Worm (Caenorhabditis elegans): ENCODE measurements around the gene W04G3.13.
A peak's percentile ranks its signal among the peaks of the same experiment; 100 is the strongest.

W04G3.13 gene

DNA sequence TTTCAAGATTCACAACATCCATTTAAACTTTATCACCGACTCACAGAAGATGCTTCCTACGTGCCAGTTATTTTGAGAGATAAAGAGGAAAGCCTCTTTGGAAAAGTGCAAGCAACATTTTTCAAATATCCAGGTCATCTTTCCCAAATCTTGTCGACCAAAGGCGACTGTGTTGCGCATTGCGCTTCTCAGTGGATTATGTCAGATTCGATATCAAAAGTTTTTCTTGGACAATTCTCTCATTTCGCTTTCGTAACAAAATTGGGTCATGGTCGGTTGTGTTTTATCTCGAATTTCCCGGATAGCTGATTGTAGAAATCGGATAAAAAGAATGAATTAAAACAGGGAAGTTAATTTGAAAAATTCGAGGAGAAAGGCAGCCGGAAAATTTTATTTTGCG is 12.3 kb downstream of the W04G3.13 start:
- TF ChIP-seq nhr-43 (tag; optimal IDR thresholded peaks at IDR 0.05; ENCODE audit: poor library complexity, severe bottlenecking) (peak; percentile 27), nhr-23 (tag; optimal IDR thresholded peaks at IDR 0.05) (peak; percentile 93), lin-15B (tag; optimal IDR thresholded peaks at IDR 0.05) (no peak), ama-1 (optimal IDR thresholded peaks at IDR 0.05) (no peak), tbx-2 (tag; optimal IDR thresholded peaks at IDR 0.05) (no peak), eor-1 (tag; optimal IDR thresholded peaks at IDR 0.05) (no peak), nhr-67 (tag; optimal IDR thresholded peaks at IDR 0.05) (no peak)

DNA sequence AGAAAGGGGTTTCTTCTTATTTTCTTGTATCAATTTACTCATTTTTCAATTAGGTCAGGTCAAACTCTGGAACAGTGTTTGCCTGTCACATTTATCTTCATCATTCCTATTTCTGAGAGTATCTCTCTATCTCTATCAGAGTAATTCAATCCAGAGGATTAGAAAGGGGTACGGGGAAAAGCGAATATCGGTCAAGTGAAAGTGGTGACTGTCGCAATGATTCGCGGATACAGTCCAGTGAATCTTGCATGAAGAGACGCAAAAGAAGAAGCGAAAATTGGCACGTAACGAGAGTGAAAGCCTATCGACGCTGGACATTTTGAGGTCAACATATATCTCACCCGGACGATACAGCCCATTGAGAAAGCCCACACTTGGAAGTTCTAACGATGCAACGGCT is 14.8 kb downstream of the W04G3.13 start, which contains the start of gene lpr-4:
lpr-4 (plus strand) TSS at position 328 of the 400 bp plus-strand sequence.
- no peak for TF ChIP-seq nhr-76 (tag; optimal IDR thresholded peaks at IDR 0.05)
- TF ChIP-seq nhr-67 (tag; optimal IDR thresholded peaks at IDR 0.05), result no peak
- TF ChIP-seq nhr-25 (tag; optimal IDR thresholded peaks at IDR 0.05), result peak; percentile 49
- TF ChIP-seq nhr-28 (tag; optimal IDR thresholded peaks at IDR 0.05), result no peak
- no peak for TF ChIP-seq ztf-4 (tag; optimal IDR thresholded peaks at IDR 0.05)
- TF ChIP-seq elt-1 (tag; optimal IDR thresholded peaks at IDR 0.05), result no peak
- peak; percentile 60 for TF ChIP-seq unc-62 (GFP tag; optimal IDR thresholded peaks at IDR 0.05)
- TF ChIP-seq nhr-43 (tag; optimal IDR thresholded peaks at IDR 0.05; ENCODE audit: poor library complexity, severe bottlenecking), result peak; percentile 56
- TF ChIP-seq eor-1 (tag; optimal IDR thresholded peaks at IDR 0.05), result no peak
- no peak for TF ChIP-seq pqm-1 (tag; optimal IDR thresholded peaks at IDR 0.05)
- TF ChIP-seq skn-1 (tag; optimal IDR thresholded peaks at IDR 0.05), result no peak
- no peak for TF ChIP-seq lin-15B (tag; optimal IDR thresholded peaks at IDR 0.05)
- peak; percentile 99 for TF ChIP-seq nhr-23 (tag; optimal IDR thresholded peaks at IDR 0.05)
- TF ChIP-seq ceh-28 (tag; optimal IDR thresholded peaks at IDR 0.05), result no peak
- no peak for TF ChIP-seq ceh-9 (tag; optimal IDR thresholded peaks at IDR 0.05)

DNA sequence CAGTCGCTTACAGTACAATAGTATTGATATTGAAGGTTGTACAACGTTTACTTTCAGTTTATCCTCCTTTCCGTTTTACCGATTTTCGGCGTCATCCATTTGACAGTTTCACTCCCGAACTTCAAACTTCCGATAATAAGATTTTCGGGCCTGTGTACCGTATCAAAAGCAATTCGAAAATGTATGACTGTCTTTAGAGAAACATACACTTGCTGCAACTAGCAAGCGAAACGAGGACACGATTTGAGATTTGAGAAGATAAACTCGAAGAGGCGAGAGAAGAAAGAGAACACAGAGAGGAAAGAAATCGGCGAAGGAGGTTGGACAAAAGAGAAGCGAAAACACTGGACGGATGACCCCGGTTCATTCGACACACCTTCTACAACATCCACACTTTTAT is 17.7 kb downstream of the W04G3.13 start, which contains the start of gene lpr-5:
lpr-5 (plus strand) TSS at position 220 of the 400 bp plus-strand sequence.
- TF ChIP-seq nhr-23 (tag; optimal IDR thresholded peaks at IDR 0.05) (peak; percentile 82), aly-2 (tag; optimal IDR thresholded peaks at IDR 0.05) (no peak), R02D3.7 (tag; optimal IDR thresholded peaks at IDR 0.05) (no peak), nhr-25 (tag; optimal IDR thresholded peaks at IDR 0.05) (peak; percentile 57), mml-1 (tag; optimal IDR thresholded peaks at IDR 0.05) (no peak), nhr-43 (tag; optimal IDR thresholded peaks at IDR 0.05; ENCODE audit: poor library complexity, severe bottlenecking) (peak; percentile 8), egl-5 (tag; optimal IDR thresholded peaks at IDR 0.05) (no peak), snpc-4 (tag; optimal IDR thresholded peaks at IDR 0.05) (no peak), elt-1 (tag; optimal IDR thresholded peaks at IDR 0.05) (peak; percentile 5), jun-1 (tag; optimal IDR thresholded peaks at IDR 0.05) (no peak)

DNA sequence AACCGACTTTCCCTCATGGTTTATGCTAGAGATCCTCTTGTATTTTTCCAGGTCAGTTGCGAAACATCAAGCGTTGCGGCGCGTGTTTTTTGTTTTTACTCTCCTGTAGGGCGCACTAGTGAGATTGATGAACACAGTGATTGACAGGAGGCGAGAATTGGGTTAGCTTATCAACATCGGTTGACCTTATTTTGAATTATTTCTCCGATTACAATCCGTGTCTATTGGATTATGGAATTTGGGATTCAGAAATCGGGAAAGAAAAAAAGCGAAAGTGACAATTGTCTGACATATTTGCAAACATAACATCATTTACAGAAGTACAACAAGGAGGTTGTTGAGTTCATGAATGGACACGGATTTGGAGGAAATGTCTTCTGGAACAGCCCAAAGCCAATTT is 18.6 kb downstream of the W04G3.13 start:
- TF ChIP-seq nhr-43 (tag; optimal IDR thresholded peaks at IDR 0.05; ENCODE audit: poor library complexity, severe bottlenecking) (peak; percentile 14), fkh-10 (GFP tag; optimal IDR thresholded peaks at IDR 0.05) (no peak), snpc-4 (tag; optimal IDR thresholded peaks at IDR 0.05) (no peak), lin-39 (tag; optimal IDR thresholded peaks at IDR 0.05) (no peak), nhr-23 (tag; optimal IDR thresholded peaks at IDR 0.05) (peak; percentile 96), unc-62 (GFP tag; optimal IDR thresholded peaks at IDR 0.05) (no peak), ama-1 (optimal IDR thresholded peaks at IDR 0.05) (peak; percentile 65), ceh-16 (tag; optimal IDR thresholded peaks at IDR 0.05) (no peak), elt-3 (tag; optimal IDR thresholded peaks at IDR 0.05) (peak in 1 of 3 experiments; percentile 26), skn-1 (tag; optimal IDR thresholded peaks at IDR 0.05) (no peak)

DNA sequence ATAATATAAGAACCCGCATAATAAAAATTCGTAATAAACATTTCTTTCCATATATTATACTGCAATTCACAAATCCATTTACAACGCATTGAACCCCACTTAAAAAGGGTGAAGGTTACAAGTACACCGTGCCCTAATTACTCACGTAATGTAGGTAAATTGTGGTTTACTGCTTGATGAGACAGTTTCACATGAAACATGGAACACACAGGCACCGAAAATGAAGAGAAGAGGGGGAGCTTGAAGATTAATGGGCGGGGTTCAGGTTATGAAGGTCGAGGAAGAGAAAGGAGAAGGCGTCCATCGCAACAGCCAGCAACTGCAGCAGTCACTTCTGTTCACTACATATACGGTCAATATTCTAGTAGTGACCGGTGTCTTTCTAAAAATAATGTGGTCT is 19.8 kb downstream of the W04G3.13 start, which contains the start of gene lpr-6:
lpr-6 (plus strand) TSS at position 251 of the 400 bp plus-strand sequence.
- TF ChIP-seq nhr-23 (tag; optimal IDR thresholded peaks at IDR 0.05), result peak; percentile 87
- TF ChIP-seq skn-1 (tag; optimal IDR thresholded peaks at IDR 0.05), result no peak
- TF ChIP-seq nhr-25 (tag; optimal IDR thresholded peaks at IDR 0.05), result peak; percentile 5
- TF ChIP-seq ceh-82 (tag; optimal IDR thresholded peaks at IDR 0.05), result no peak
- no peak for TF ChIP-seq lin-39 (tag; optimal IDR thresholded peaks at IDR 0.05)
- peak; percentile 11 for TF ChIP-seq ama-1 (optimal IDR thresholded peaks at IDR 0.05)
- peak; percentile 86 for TF ChIP-seq nhr-43 (tag; optimal IDR thresholded peaks at IDR 0.05; ENCODE audit: poor library complexity, severe bottlenecking)
- no peak for TF ChIP-seq lsy-12 (tag; optimal IDR thresholded peaks at IDR 0.05)

DNA sequence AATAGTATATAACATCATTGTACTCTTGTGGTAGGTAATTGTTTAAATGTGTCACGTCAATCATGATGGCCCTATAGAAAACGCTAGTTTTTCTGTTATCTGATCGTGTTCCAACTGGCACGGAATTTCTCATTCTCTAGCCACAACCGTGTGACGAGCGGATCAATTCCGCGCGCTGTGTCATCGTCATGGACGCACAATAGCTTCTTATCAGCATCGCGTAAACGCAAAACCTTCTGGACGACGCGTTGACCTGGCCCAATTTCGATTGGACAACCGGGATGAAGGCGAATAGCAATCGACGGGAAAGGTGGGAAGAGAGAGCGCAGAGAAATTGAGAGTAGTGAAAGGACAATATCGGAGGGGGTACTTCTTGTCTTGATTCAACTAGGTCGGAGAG is 22.5 kb downstream of the W04G3.13 start, which contains the start of gene lpr-3:
lpr-3 (plus strand) TSS at position 374 of the 400 bp plus-strand sequence.
- no peak for TF ChIP-seq zag-1 (tag; optimal IDR thresholded peaks at IDR 0.05)
- no peak for TF ChIP-seq ceh-16 (tag; optimal IDR thresholded peaks at IDR 0.05)
- no peak for TF ChIP-seq unc-39 (tag; optimal IDR thresholded peaks at IDR 0.05)
- TF ChIP-seq eor-1 (tag; optimal IDR thresholded peaks at IDR 0.05), result no peak
- TF ChIP-seq lin-39 (tag; optimal IDR thresholded peaks at IDR 0.05), result no peak
- TF ChIP-seq nhr-28 (tag; optimal IDR thresholded peaks at IDR 0.05), result no peak
- TF ChIP-seq nhr-11 (tag; optimal IDR thresholded peaks at IDR 0.05), result no peak
- no peak for TF ChIP-seq egl-5 (tag; optimal IDR thresholded peaks at IDR 0.05)
- peak; percentile 1 for TF ChIP-seq unc-62 (GFP tag; optimal IDR thresholded peaks at IDR 0.05)
- TF ChIP-seq nhr-25 (tag; optimal IDR thresholded peaks at IDR 0.05), result peak; percentile 46
- TF ChIP-seq jun-1 (tag; optimal IDR thresholded peaks at IDR 0.05), result no peak
- TF ChIP-seq nhr-77 (tag; optimal IDR thresholded peaks at IDR 0.05), result no peak
- no peak for TF ChIP-seq nhr-237 (tag; optimal IDR thresholded peaks at IDR 0.05)
- no peak for TF ChIP-seq fkh-2 (tag; optimal IDR thresholded peaks at IDR 0.05)
- TF ChIP-seq skn-1 (tag; optimal IDR thresholded peaks at IDR 0.05), result no peak
- TF ChIP-seq pqm-1 (tag; optimal IDR thresholded peaks at IDR 0.05), result no peak
- no peak for TF ChIP-seq daf-12 (tag; optimal IDR thresholded peaks at IDR 0.05)
- TF ChIP-seq elt-1 (tag; optimal IDR thresholded peaks at IDR 0.05), result peak; percentile 33
- TF ChIP-seq sea-2 (GFP tag; optimal IDR thresholded peaks at IDR 0.05), result no peak
- TF ChIP-seq lsy-12 (tag; optimal IDR thresholded peaks at IDR 0.05), result no peak
- peak in 1 of 3 experiments; percentile 58 for TF ChIP-seq elt-3 (tag; optimal IDR thresholded peaks at IDR 0.05)
- TF ChIP-seq mml-1 (tag; optimal IDR thresholded peaks at IDR 0.05), result no peak
- no peak for TF ChIP-seq hmg-11 (tag; optimal IDR thresholded peaks at IDR 0.05)
- no peak for TF ChIP-seq mdl-1 (tag; optimal IDR thresholded peaks at IDR 0.05)
- TF ChIP-seq ceh-9 (tag; optimal IDR thresholded peaks at IDR 0.05), result no peak
- TF ChIP-seq lin-15B (tag; optimal IDR thresholded peaks at IDR 0.05), result no peak

All from whole organism, L3 larva.